Worm (Caenorhabditis elegans) whole organism, young adult: ENCODE results near the gene F47G3.3.

Experiments
- F23B12.7 ChIP-seq: sonication (generic microtip); optimal IDR thresholded peaks from 2 replicates; lab custom pipeline; 2017; ENCODE audit warnings: missing genetic modification characterization, mild to moderate bottlenecking, missing compliant biosample characterization, antibody characterized with exemption, moderate library complexity; ENCODE audit not compliant: insufficient read depth
- F49E8.2 ChIP-seq: sonication (generic microtip); optimal IDR thresholded peaks from 3 replicates; lab custom pipeline; 2017; ENCODE audit warnings: missing genetic modification characterization, mild to moderate bottlenecking, missing compliant biosample characterization, antibody characterized with exemption, moderate library complexity; ENCODE audit not compliant: insufficient read depth
- F52B5.7 ChIP-seq: sonication (generic microtip); optimal IDR thresholded peaks from 2 replicates; lab custom pipeline; 2016; ENCODE audit warnings: mild to moderate bottlenecking, missing genetic modification characterization, missing compliant biosample characterization
- F57A8.1 ChIP-seq: fragments of 200-800 bp; sonication (Bioruptor generic); optimal IDR thresholded peaks from 2 replicates; lab custom pipeline; 2018; ENCODE audit warnings: mild to moderate bottlenecking, missing genetic modification characterization, moderate library complexity, missing compliant biosample characterization
- F57C9.4 ChIP-seq: sonication (generic microtip); optimal IDR thresholded peaks from 2 replicates; lab custom pipeline; 2017; ENCODE audit warnings: mild to moderate bottlenecking, missing genetic modification characterization, missing compliant biosample characterization
- attf-5 ChIP-seq: fragments of 200-800 bp; sonication (Bioruptor generic); optimal IDR thresholded peaks from 2 replicates; lab custom pipeline; 2018; ENCODE audit warnings: mild to moderate bottlenecking, missing genetic modification characterization, missing compliant biosample characterization
- cebp-1 ChIP-seq, 2 experiments: fragments of 200-800 bp in 1 of 2; sonication (Bioruptor generic) in 1 of 2; sonication (generic microtip) in 1 of 2; IDR thresholded peaks in 1 of 2; optimal IDR thresholded peaks in 1 of 2; 2 replicates each; pipeline versions ENCODE4 v1.3.6 to Lab custom; 2017 to 2022; ENCODE audit warnings: missing compliant biosample characterization in 2 of 2, missing genetic modification characterization in 2 of 2, mild to moderate bottlenecking in 1 of 2, missing genetic modification reagents in 1 of 2, moderate library complexity in 1 of 2
- cebp-2 ChIP-seq: fragments of 200-800 bp; sonication (Bioruptor generic); IDR thresholded peaks from 2 replicates; pipeline ENCODE4 v1.3.6; 2022; ENCODE audit warnings: missing genetic modification characterization, missing compliant biosample characterization
- ceh-100 ChIP-seq: fragments of 200-800 bp; sonication (Bioruptor generic); IDR thresholded peaks from 2 replicates; pipeline ENCODE4 v1.3.6; 2022; ENCODE audit warnings: missing genetic modification reagents, missing genetic modification characterization, missing compliant biosample characterization
- ceh-91 ChIP-seq: fragments of 200-800 bp; sonication (Bioruptor generic); IDR thresholded peaks from 2 replicates; pipeline ENCODE4 v1.3.6; 2022; ENCODE audit warnings: missing genetic modification reagents, missing genetic modification characterization, missing compliant biosample characterization
- die-1 ChIP-seq: sonication (generic microtip); optimal IDR thresholded peaks from 2 replicates; lab custom pipeline; 2016; ENCODE audit warnings: missing genotype, mild to moderate bottlenecking, missing genetic modification characterization, missing compliant biosample characterization
- dpl-1 ChIP-seq: fragments of 150-350 bp; optimal IDR thresholded peaks from 2 replicates; lab custom pipeline; 2014; ENCODE audit warnings: missing biosample characterization, missing genetic modification reagents, missing genetic modification characterization
- ekl-4 ChIP-seq: fragments of 200-800 bp; sonication (Bioruptor generic); IDR thresholded peaks from 2 replicates; pipeline ENCODE4 v1.3.6; 2022; ENCODE audit warnings: missing genetic modification reagents, missing genetic modification characterization, missing compliant biosample characterization
- ets-4 ChIP-seq: fragments of 200-800 bp; sonication (Bioruptor generic); optimal IDR thresholded peaks from 2 replicates; lab custom pipeline; 2018; ENCODE audit warnings: mild to moderate bottlenecking, missing genetic modification characterization, missing compliant biosample characterization
- fkh-3 ChIP-seq: sonication (generic microtip); optimal IDR thresholded peaks from 2 replicates; lab custom pipeline; 2016; ENCODE audit warnings: mild to moderate bottlenecking, missing genetic modification characterization, missing compliant biosample characterization
- hmg-20 ChIP-seq: fragments of 200-800 bp; sonication (Bioruptor generic); IDR thresholded peaks from 2 replicates; pipeline ENCODE4 v1.3.6; 2022; ENCODE audit warnings: missing genetic modification reagents, missing genetic modification characterization, missing compliant biosample characterization
- hsf-1 ChIP-seq: fragments of 200-800 bp; sonication (Bioruptor generic); IDR thresholded peaks from 2 replicates; pipeline ENCODE4 v1.3.6; 2022; ENCODE audit warnings: missing genetic modification reagents, missing genetic modification characterization, missing compliant biosample characterization
- let-526 ChIP-seq: fragments of 200-800 bp; sonication (Bioruptor generic); IDR thresholded peaks from 2 replicates; pipeline ENCODE4 v1.3.6; 2022; ENCODE audit warnings: missing genetic modification reagents, missing genetic modification characterization, missing compliant biosample characterization
- let-607 ChIP-seq, 2 experiments: fragments of 200-800 bp in 1 of 2; sonication (Bioruptor generic) in 1 of 2; sonication (generic microtip) in 1 of 2; optimal IDR thresholded peaks; 2 replicates each; lab custom pipeline; 2016 to 2018; ENCODE audit warnings: mild to moderate bottlenecking in 2 of 2, missing compliant biosample characterization in 2 of 2, missing genetic modification characterization in 2 of 2, moderate library complexity in 2 of 2, missing genotype in 1 of 2
- lin-40 ChIP-seq: sonication (generic microtip); optimal IDR thresholded peaks from 2 replicates; lab custom pipeline; 2016; ENCODE audit warnings: missing genetic modification characterization, mild to moderate bottlenecking, missing compliant biosample characterization, missing genotype, missing genetic modification reagents
- lsl-1 ChIP-seq: fragments of 200-800 bp; sonication (Bioruptor generic); optimal IDR thresholded peaks from 2 replicates; lab custom pipeline; 2018; ENCODE audit warnings: mild to moderate bottlenecking, missing genetic modification characterization, moderate library complexity, missing compliant biosample characterization
- madf-8 ChIP-seq: fragments of 200-800 bp; sonication (Bioruptor generic); conservative IDR thresholded peaks from 2 replicates; pipeline ENCODE4 v1.3.6; 2022; ENCODE audit warnings: missing genetic modification reagents, missing genetic modification characterization, missing compliant biosample characterization
- mxl-1 ChIP-seq: sonication (generic microtip); optimal IDR thresholded peaks from 2 replicates; lab custom pipeline; 2016; ENCODE audit warnings: missing genetic modification characterization, missing compliant biosample characterization
- rcor-1 ChIP-seq: fragments of 200-800 bp; sonication (Bioruptor generic); IDR thresholded peaks from 2 replicates; pipeline ENCODE4 v1.3.6; 2022; ENCODE audit warnings: missing genetic modification reagents, missing genetic modification characterization, missing compliant biosample characterization
- snpc-1.1 ChIP-seq: sonication (generic microtip); optimal IDR thresholded peaks from 2 replicates; lab custom pipeline; 2017; ENCODE audit warnings: missing genetic modification characterization, mild to moderate bottlenecking, missing compliant biosample characterization, antibody characterized with exemption, moderate library complexity, missing genotype, missing genetic modification reagents; ENCODE audit not compliant: insufficient read depth
- snpc-1.3 ChIP-seq: sonication (generic microtip); optimal IDR thresholded peaks from 2 replicates; lab custom pipeline; 2017; ENCODE audit warnings: missing genetic modification characterization, mild to moderate bottlenecking, missing compliant biosample characterization, antibody characterized with exemption, moderate library complexity, missing genotype, missing genetic modification reagents; ENCODE audit not compliant: insufficient read depth
- snpc-4 ChIP-seq, 5 experiments: fragments of 150-350 bp in 1 of 5; sonication (generic microtip) in 4 of 5; optimal IDR thresholded peaks; 2 replicates each; lab custom pipeline; 2014 to 2018; ENCODE audit warnings: missing genetic modification characterization in 5 of 5, missing biosample characterization in 3 of 5, antibody characterized with exemption in 2 of 5, mild to moderate bottlenecking in 2 of 5, missing compliant biosample characterization in 2 of 5, missing genotype in 2 of 5, moderate library complexity in 2 of 5, missing genetic modification reagents in 1 of 5
- tbx-9 ChIP-seq: sonication (generic microtip); optimal IDR thresholded peaks from 2 replicates; lab custom pipeline; 2016; ENCODE audit warnings: borderline replicate concordance, missing genetic modification characterization, inconsistent platforms, missing compliant biosample characterization
- tlf-1 ChIP-seq: fragments of 200-800 bp; sonication (Bioruptor generic); optimal IDR thresholded peaks from 2 replicates; lab custom pipeline; 2018; ENCODE audit warnings: mild to moderate bottlenecking, missing genetic modification characterization, missing compliant biosample characterization
- unc-130 ChIP-seq: sonication (generic microtip); optimal IDR thresholded peaks from 2 replicates; lab custom pipeline; 2016; ENCODE audit warnings: missing genetic modification reagents, missing genetic modification characterization, missing compliant biosample characterization
- ztf-26 ChIP-seq: sonication (generic microtip); optimal IDR thresholded peaks from 2 replicates; lab custom pipeline; 2017; ENCODE audit warnings: missing genetic modification characterization, missing compliant biosample characterization

F47G3.3 gene

DNA sequence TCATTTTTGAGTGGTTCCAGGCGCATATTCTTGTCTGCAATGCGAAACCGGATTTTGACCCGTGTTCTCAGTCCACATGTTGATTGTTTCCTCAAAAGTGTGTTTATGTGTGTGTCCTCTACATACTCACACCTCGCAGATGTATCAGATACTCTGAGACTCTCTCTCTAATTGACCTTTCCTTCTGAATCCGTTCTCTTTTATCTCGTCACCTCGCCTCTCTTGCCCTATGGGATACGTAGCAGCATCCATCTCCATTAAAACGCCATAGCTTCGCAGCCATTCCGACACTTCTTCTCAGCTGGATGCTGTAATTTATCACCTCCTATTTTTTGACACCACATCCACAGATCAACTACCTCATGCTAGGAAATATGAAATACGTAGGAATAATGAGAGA lies 45.3 kb upstream of the F47G3.3 start:
- TF ChIP-seq tbx-9 (no peak), die-1 (no peak), hsf-1 (no peak), tlf-1 (GFP tag; lab: Kevin White, UChicago) (no peak), madf-8 (GFP tag; lab: Robert Waterston, UW) (no peak), F49E8.2 (tag; lab: Kevin White, UChicago) (no peak), F52B5.7 (tag; lab: Kevin White, UChicago) (no peak), cebp-1 (GFP tag; IDR thresholded peaks at IDR 0.05; lab: Robert Waterston, UW) (no peak), cebp-1 (tag; optimal IDR thresholded peaks at IDR 0.05; lab: Kevin White, UChicago) (no peak), ceh-91 (GFP tag; lab: Robert Waterston, UW) (no peak), F57A8.1 (GFP tag; lab: Kevin White, UChicago) (no peak), fkh-3 (no peak), snpc-4 (GFP tag; optimal IDR thresholded peaks at IDR 0.05; lab: Kevin White, UChicago) (no peak), snpc-4 (tag; optimal IDR thresholded peaks at IDR 0.05; lab: Kevin White, UChicago) (no peak), hmg-20 (GFP tag; lab: Robert Waterston, UW) (no peak), lin-40 (tag; lab: Kevin White, UChicago) (no peak), F23B12.7 (no peak), ceh-100 (GFP tag; lab: Robert Waterston, UW) (no peak)

DNA sequence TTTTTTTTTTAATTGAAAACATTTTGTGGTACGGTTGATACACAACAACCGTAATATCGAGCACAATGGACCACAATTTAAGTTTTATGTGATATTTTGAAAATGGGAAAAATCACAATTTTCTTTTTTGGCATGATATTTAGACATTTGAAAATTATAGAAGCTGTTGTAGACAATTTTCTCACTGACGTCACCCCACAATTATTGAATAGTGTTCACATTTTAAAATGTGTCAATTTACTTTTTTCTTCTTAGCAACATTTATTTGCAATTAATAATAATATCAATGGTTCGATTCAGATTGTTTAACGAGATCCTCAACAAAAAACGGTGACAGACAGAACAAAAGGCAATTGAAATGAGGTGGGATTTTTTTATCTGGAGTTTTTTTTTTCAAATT lies 40.4 kb upstream of the F47G3.3 start, which contains the start of gene T01B6.1:
Gene T01B6.1 (plus strand): TSS at position 301 of the 400 bp plus-strand sequence.
- TF ChIP-seq rcor-1 (GFP tag; lab: Robert Waterston, UW) (no peak), unc-130 (GFP tag; lab: Kevin White, UChicago) (no peak), snpc-1.3 (tag; lab: Kevin White, UChicago) (no peak), lsl-1 (GFP tag; lab: Kevin White, UChicago) (no peak), ztf-26 (tag; lab: Kevin White, UChicago) (no peak), mxl-1 (tag; lab: Kevin White, UChicago) (no peak), snpc-1.1 (no peak), dpl-1 (GFP tag; lab: Kevin White, UChicago) (no peak), cebp-2 (GFP tag; lab: Robert Waterston, UW) (no peak), F57C9.4 (no peak), let-607 (tag; optimal IDR thresholded peaks at IDR 0.05; lab: Kevin White, UChicago) (no peak), tlf-1 (GFP tag; lab: Kevin White, UChicago) (no peak), let-526 (GFP tag; lab: Robert Waterston, UW) (no peak), ets-4 (no peak)

DNA sequence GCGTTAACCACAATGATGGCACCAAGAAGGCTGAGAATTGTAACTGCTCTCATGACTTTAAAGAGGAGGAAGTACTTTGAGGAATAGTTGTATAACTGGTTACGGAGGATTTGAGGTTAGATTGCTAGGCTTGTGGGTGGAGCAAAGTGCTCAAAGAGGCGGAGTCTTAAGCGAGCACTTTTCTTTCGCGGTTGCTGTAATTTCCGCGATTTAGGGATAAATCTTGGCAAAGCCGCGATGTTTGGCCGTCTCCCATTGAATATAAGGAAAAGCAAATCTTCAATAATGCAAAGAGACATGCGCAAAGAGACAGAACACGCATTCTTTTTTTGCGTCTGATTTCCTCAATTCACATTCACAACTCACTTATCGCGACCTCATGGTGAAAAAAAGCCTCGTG lies 37.6 kb upstream of the F47G3.3 start, which contains the start of gene nlp-45:
Gene nlp-45 (minus strand): TSS at position 101 of the 400 bp plus-strand sequence.
- no peak for TF ChIP-seq attf-5

DNA sequence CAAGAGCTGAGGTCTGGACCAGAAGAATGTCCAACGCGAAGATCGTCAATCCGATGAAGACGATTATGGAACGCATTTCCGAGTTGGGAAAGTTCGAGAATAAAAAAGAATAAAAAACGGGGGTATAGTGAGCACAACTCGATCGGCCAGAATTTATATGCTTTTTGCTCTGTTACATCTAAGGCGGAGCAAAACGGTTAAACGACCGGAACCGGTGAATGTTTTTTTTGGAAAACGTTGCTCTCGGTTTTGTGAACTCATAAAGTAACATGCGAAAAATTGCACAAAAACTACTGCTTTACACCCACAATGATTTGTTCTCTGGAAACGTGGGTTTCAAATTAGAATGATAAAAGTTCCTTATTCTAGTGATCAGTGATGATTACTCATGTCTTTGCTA lies 33.8 kb upstream of the F47G3.3 start, which contains the start of gene nlp-22:
Gene nlp-22 (minus strand): TSS at position 101 of the 400 bp plus-strand sequence.
- no peak for TF ChIP-seq snpc-1.1
- TF ChIP-seq ekl-4 (GFP tag; lab: Robert Waterston, UW) = no peak
